Fruit fly (Drosophila melanogaster) S2 (cell line): ENCODE measurements around the gene nero.

Experiments
- CG8478 ChIP-seq: fragments of >200 bp; optimal IDR thresholded peaks from 2 replicates; lab custom pipeline; 2018
- CTCF ChIP-seq, 2 experiments: fragments of >200 bp; optimal IDR thresholded peaks; 2 replicates each; lab custom pipeline; 2018

DNA sequence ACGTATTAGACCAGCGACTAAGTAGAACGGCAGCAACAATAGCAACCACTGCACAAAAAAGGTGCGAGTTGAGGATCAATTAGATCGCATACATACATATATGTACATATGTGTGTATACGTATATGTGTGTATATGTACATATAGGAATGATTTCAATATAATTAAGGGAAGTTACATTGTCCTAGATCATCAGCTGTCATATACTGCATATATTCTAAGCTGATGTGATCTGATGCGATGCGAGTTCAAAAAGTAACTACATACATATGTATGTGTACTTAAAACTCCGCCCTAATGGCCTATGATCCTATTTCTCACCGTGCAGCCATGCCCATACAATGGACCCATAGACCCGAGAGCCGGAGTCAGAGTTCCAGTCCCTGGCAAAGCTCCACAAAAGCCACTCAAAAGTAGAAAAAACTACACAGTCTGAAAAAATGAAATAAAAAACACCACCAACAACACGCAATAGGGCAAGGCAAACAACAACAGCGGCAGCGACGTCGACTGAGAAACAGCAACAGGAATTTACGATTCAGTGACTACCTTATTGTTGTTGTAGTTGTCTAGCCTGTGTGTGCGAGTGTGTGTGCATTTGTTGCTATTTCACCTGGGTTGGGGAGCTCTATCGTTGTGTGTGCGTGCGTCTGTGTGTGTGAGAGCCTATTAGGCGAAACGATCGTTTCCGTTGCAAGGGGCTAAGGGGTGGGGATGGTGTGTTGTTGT is 24.0 kb downstream of the nero start:
- TF ChIP-seq CTCF (optimal IDR thresholded peaks at IDR 0.05; lab: Kevin White, UChicago) (no peak), CG8478 (no peak)
